Fruit fly (Drosophila melanogaster) whole organism, embryonic: Measurements from ENCODE around the gene mia.

ENCODE experiments used
- Antp ChIP-seq: fragments of 200-800 bp; sonication (Bioruptor generic); optimal IDR thresholded peaks from 3 replicates; lab custom pipeline; 2016; ENCODE audit warnings: missing biosample characterization, missing genetic modification characterization
- Atf3 ChIP-seq: fragments of 200-800 bp; sonication (Bioruptor generic); optimal IDR thresholded peaks from 3 replicates; lab custom pipeline; 2016; ENCODE audit warnings: missing biosample characterization, missing genetic modification characterization
- Awh ChIP-seq: fragments of 200-800 bp; sonication (Bioruptor generic); IDR thresholded peaks from 2 replicates; pipeline ENCODE4, ENCODE4 v1.3.6; 2022; ENCODE audit warnings: missing biosample characterization, missing genetic modification characterization
- BEAF-32 ChIP-seq: fragments of 200-800 bp; sonication (Bioruptor generic); optimal IDR thresholded peaks from 3 replicates; lab custom pipeline; 2017; ENCODE audit warnings: missing biosample characterization, missing genetic modification characterization, mild to moderate bottlenecking, moderate library complexity, missing genetic modification reagents
- CG10431 ChIP-seq: fragments of 200-800 bp; sonication (Bioruptor generic); optimal IDR thresholded peaks from 3 replicates; lab custom pipeline; 2018; ENCODE audit warnings: missing biosample characterization, mild to moderate bottlenecking, missing genetic modification characterization
- CG13287 ChIP-seq: fragments of 200-800 bp; sonication (Bioruptor generic); IDR thresholded peaks from 2 replicates; pipeline ENCODE4 v1.3.6; 2022; ENCODE audit warnings: missing biosample characterization, missing genetic modification characterization; ENCODE audit not compliant: partially characterized antibody
- CG15011 ChIP-seq: fragments of 200-800 bp; sonication (Bioruptor generic); optimal IDR thresholded peaks from 3 replicates; lab custom pipeline; 2018; ENCODE audit warnings: missing biosample characterization, mild to moderate bottlenecking, missing genetic modification characterization
- CG18476 ChIP-seq: fragments of 200-800 bp; sonication (Bioruptor generic); optimal IDR thresholded peaks from 2 replicates; lab custom pipeline; 2016; ENCODE audit warnings: missing biosample characterization, mild to moderate bottlenecking, missing genetic modification characterization
- CG2199 ChIP-seq: fragments of 200-800 bp; sonication (Bioruptor generic); IDR thresholded peaks from 3 replicates; pipeline ENCODE4 v1.3.6; 2022; ENCODE audit warnings: missing biosample characterization, missing genetic modification characterization
- CG3407 ChIP-seq: fragments of 200-800 bp; sonication (Bioruptor generic); optimal IDR thresholded peaks from 2 replicates; lab custom pipeline; 2018; ENCODE audit warnings: missing biosample characterization, mild to moderate bottlenecking, missing genetic modification characterization
- CG34376 ChIP-seq: fragments of 200-800 bp; sonication (Bioruptor generic); optimal IDR thresholded peaks from 2 replicates; lab custom pipeline; 2018; ENCODE audit warnings: missing biosample characterization, mild to moderate bottlenecking, missing genetic modification characterization
- CG3726 ChIP-seq: fragments of 200-800 bp; sonication (Bioruptor generic); IDR thresholded peaks from 3 replicates; pipeline ENCODE4, ENCODE4 v1.3.6; 2022; ENCODE audit warnings: missing biosample characterization, missing genetic modification characterization
- CG4282 ChIP-seq: fragments of 200-800 bp; sonication (Bioruptor generic); optimal IDR thresholded peaks from 2 replicates; lab custom pipeline; 2016; ENCODE audit warnings: missing biosample characterization, missing genetic modification characterization
- CG4617 ChIP-seq: fragments of 200-800 bp; sonication (Bioruptor generic); optimal IDR thresholded peaks from 3 replicates; lab custom pipeline; 2016; ENCODE audit warnings: missing biosample characterization, missing genetic modification characterization, borderline replicate concordance
- CG7271 ChIP-seq: fragments of 200-800 bp; sonication (Bioruptor generic); optimal IDR thresholded peaks from 2 replicates; lab custom pipeline; 2018; ENCODE audit warnings: missing biosample characterization, mild to moderate bottlenecking, missing genetic modification characterization, moderate library complexity
- Dip2 ChIP-seq: fragments of 200-800 bp; sonication (Bioruptor generic); IDR thresholded peaks from 2 replicates; pipeline ENCODE4 v1.3.6; 2022; ENCODE audit warnings: missing biosample characterization, missing genetic modification characterization
- Dll ChIP-seq: fragments of 200-800 bp; sonication (Bioruptor generic); IDR thresholded peaks from 4 replicates; pipeline ENCODE4 v1.3.6; 2022; ENCODE audit warnings: missing biosample characterization, missing genetic modification characterization; ENCODE audit not compliant: partially characterized antibody
- Dp ChIP-seq: fragments of 200-800 bp; sonication (Bioruptor generic); optimal IDR thresholded peaks from 2 replicates; lab custom pipeline; 2018; ENCODE audit warnings: missing biosample characterization, mild to moderate bottlenecking, missing genetic modification characterization, moderate library complexity
- E2f2 ChIP-seq: fragments of 200-800 bp; sonication (Bioruptor generic); IDR thresholded peaks from 2 replicates; pipeline ENCODE4 v1.3.6; 2022; ENCODE audit warnings: missing biosample characterization, missing genetic modification characterization
- Gsc ChIP-seq: fragments of 200-800 bp; sonication (Bioruptor generic); IDR thresholded peaks from 2 replicates; pipeline ENCODE4 v1.3.6; 2022; ENCODE audit warnings: missing biosample characterization, missing genetic modification characterization
- HLH54F ChIP-seq: fragments of 200-800 bp; sonication (Bioruptor generic); optimal IDR thresholded peaks from 3 replicates; lab custom pipeline; 2016; ENCODE audit warnings: missing biosample characterization, missing genetic modification characterization
- HmgZ ChIP-seq: fragments of 200-800 bp; sonication (Bioruptor generic); optimal IDR thresholded peaks from 2 replicates; lab custom pipeline; 2018; ENCODE audit warnings: missing biosample characterization, mild to moderate bottlenecking, missing genetic modification characterization
- Lim3 ChIP-seq: fragments of 200-800 bp; sonication (Bioruptor generic); IDR thresholded peaks from 2 replicates; pipeline ENCODE4 v1.3.6; 2022; ENCODE audit warnings: missing biosample characterization, missing genetic modification characterization
- MBD-R2 ChIP-seq: fragments of 200-800 bp; sonication (Bioruptor generic); IDR thresholded peaks from 2 replicates; pipeline ENCODE4 v1.3.6; 2022; ENCODE audit warnings: missing biosample characterization, missing genetic modification characterization
- Med ChIP-seq: fragments of 200-800 bp; sonication (Bioruptor generic); peaks from one replicate; lab custom pipeline; 2016; ENCODE audit warnings: missing biosample characterization, missing genetic modification characterization, mild to moderate bottlenecking, inconsistent platforms, moderate library complexity
- Meics ChIP-seq: fragments of 200-800 bp; sonication (Bioruptor generic); optimal IDR thresholded peaks from 2 replicates; lab custom pipeline; 2017; ENCODE audit warnings: missing biosample characterization, mild to moderate bottlenecking, missing genetic modification characterization
- Myb ChIP-seq: fragments of 200-800 bp; sonication (Bioruptor generic); optimal IDR thresholded peaks from 2 replicates; lab custom pipeline; 2016; ENCODE audit warnings: missing biosample characterization, missing genetic modification characterization
- NK7.1 ChIP-seq: fragments of 200-800 bp; sonication (Bioruptor generic); optimal IDR thresholded peaks from 3 replicates; lab custom pipeline; 2016; ENCODE audit warnings: missing biosample characterization, missing genetic modification characterization
- NfI ChIP-seq: fragments of 200-800 bp; sonication (Bioruptor generic); optimal IDR thresholded peaks from 3 replicates; lab custom pipeline; 2018; ENCODE audit warnings: missing biosample characterization, mild to moderate bottlenecking, missing genetic modification characterization, moderate library complexity
- Sry-β ChIP-seq: fragments of 200-800 bp; sonication (Bioruptor generic); optimal IDR thresholded peaks from 2 replicates; lab custom pipeline; 2018; ENCODE audit warnings: missing biosample characterization, mild to moderate bottlenecking, missing genetic modification characterization, moderate library complexity
- Sry-δ ChIP-seq: fragments of 200-800 bp; sonication (Bioruptor generic); optimal IDR thresholded peaks from 2 replicates; lab custom pipeline; 2016; ENCODE audit warnings: missing biosample characterization, missing genetic modification characterization
- Taf1 ChIP-seq: fragments of 200-800 bp; sonication (Bioruptor generic); IDR thresholded peaks from 2 replicates; pipeline ENCODE4 v1.3.6; 2022; ENCODE audit warnings: missing biosample characterization, missing genetic modification characterization
- Xrp1 ChIP-seq: fragments of 200-800 bp; sonication (Bioruptor generic); IDR thresholded peaks from 2 replicates; pipeline ENCODE4 v1.3.6; 2022; ENCODE audit warnings: missing biosample characterization, missing genetic modification characterization
- YL-1 ChIP-seq: fragments of 200-800 bp; sonication (Bioruptor generic); optimal IDR thresholded peaks from 3 replicates; lab custom pipeline; 2017; ENCODE audit warnings: missing biosample characterization, mild to moderate bottlenecking, missing genetic modification characterization
- ab ChIP-seq: fragments of 200-800 bp; sonication (Bioruptor generic); optimal IDR thresholded peaks from 2 replicates; lab custom pipeline; 2016; ENCODE audit warnings: missing biosample characterization, missing genetic modification characterization
- amos ChIP-seq: fragments of 200-800 bp; sonication (Bioruptor generic); IDR thresholded peaks from 2 replicates; pipeline ENCODE4 v1.3.6; 2022; ENCODE audit warnings: missing biosample characterization, missing genetic modification characterization; ENCODE audit not compliant: partially characterized antibody
- az2 ChIP-seq: fragments of 200-800 bp; sonication (Bioruptor generic); optimal IDR thresholded peaks from 3 replicates; lab custom pipeline; 2016; ENCODE audit warnings: missing biosample characterization, missing genetic modification characterization
- bbx ChIP-seq: fragments of 200-800 bp; sonication (Bioruptor generic); IDR thresholded peaks from 2 replicates; pipeline ENCODE4 v1.3.6; 2022; ENCODE audit warnings: missing biosample characterization, missing genetic modification characterization; ENCODE audit not compliant: partially characterized antibody
- bcd ChIP-seq: fragments of 200-800 bp; sonication (Bioruptor generic); optimal IDR thresholded peaks from 2 replicates; lab custom pipeline; 2017; ENCODE audit warnings: missing biosample characterization, mild to moderate bottlenecking, missing genetic modification characterization
- disco-r ChIP-seq: fragments of 200-800 bp; sonication (Bioruptor generic); optimal IDR thresholded peaks from 2 replicates; lab custom pipeline; 2016; ENCODE audit warnings: missing biosample characterization, missing genetic modification characterization
- ewg ChIP-seq: fragments of 200-800 bp; sonication (Bioruptor generic); optimal IDR thresholded peaks from 3 replicates; lab custom pipeline; 2017; ENCODE audit warnings: mild to moderate bottlenecking, missing biosample characterization, missing genetic modification reagents, missing genetic modification characterization
- gfzf ChIP-seq: fragments of 200-800 bp; sonication (Bioruptor generic); optimal IDR thresholded peaks from 2 replicates; lab custom pipeline; 2016; ENCODE audit warnings: missing biosample characterization, mild to moderate bottlenecking, missing genetic modification characterization, moderate library complexity
- lab ChIP-seq: fragments of 200-800 bp; sonication (Bioruptor generic); optimal IDR thresholded peaks from 3 replicates; lab custom pipeline; 2017; ENCODE audit warnings: missing biosample characterization, missing genetic modification characterization, mild to moderate bottlenecking, moderate library complexity, missing genetic modification reagents
- lola ChIP-seq, 3 experiments: fragments of >200 bp in 2 of 3; fragments of 200-800 bp in 1 of 3; sonication (Bioruptor generic) in 1 of 3; optimal IDR thresholded peaks; 2 replicates each; lab custom pipeline; 2017 to 2019; ENCODE audit warnings: missing biosample characterization in 3 of 3, missing genetic modification characterization in 3 of 3, mild to moderate bottlenecking in 1 of 3, moderate library complexity in 1 of 3
- nau ChIP-seq: fragments of 200-800 bp; sonication (Bioruptor generic); optimal IDR thresholded peaks from 3 replicates; lab custom pipeline; 2017; ENCODE audit warnings: missing biosample characterization, mild to moderate bottlenecking, missing genetic modification characterization, missing genetic modification reagents
- odd ChIP-seq: fragments of 200-800 bp; sonication (Bioruptor generic); optimal IDR thresholded peaks from 2 replicates; lab custom pipeline; 2017; ENCODE audit warnings: missing biosample characterization, mild to moderate bottlenecking, missing genetic modification characterization
- pzg ChIP-seq: fragments of 200-800 bp; sonication (Bioruptor generic); optimal IDR thresholded peaks from 3 replicates; lab custom pipeline; 2018; ENCODE audit warnings: missing biosample characterization, mild to moderate bottlenecking, missing genetic modification characterization, moderate library complexity
- rib ChIP-seq: fragments of 200-800 bp; sonication (Bioruptor generic); IDR thresholded peaks from 2 replicates; pipeline ENCODE4 v1.3.6; 2022; ENCODE audit warnings: missing biosample characterization, missing genetic modification characterization
- row ChIP-seq: fragments of 200-800 bp; sonication (Bioruptor generic); IDR thresholded peaks from 3 replicates; pipeline ENCODE4 v1.3.6; 2022; ENCODE audit warnings: missing biosample characterization, missing genetic modification characterization
- z ChIP-seq: fragments of 200-800 bp; sonication (Bioruptor generic); IDR thresholded peaks from 3 replicates; pipeline ENCODE4 v1.3.6; 2022; ENCODE audit warnings: missing biosample characterization, missing genetic modification characterization

The mia gene

DNA sequence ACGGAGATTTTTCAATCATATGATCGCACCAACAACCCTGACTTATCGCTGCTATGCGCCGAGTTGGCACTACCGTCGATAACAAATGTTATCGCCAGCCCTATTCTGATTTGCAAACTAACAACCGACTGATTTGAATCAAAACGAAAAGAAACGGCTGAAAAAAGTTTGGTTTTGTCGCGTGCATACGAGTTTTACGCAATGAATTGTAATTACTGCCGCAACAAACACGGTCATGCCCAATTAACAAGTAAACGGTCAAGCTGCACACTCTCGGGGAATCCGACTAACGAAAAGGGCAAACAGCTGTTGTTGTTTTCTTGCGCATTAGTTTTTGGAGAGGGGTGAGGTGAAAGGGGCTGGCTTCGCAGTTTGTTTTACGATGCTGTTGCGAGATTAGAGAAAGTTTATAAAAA, 13.8 kb upstream of the mia start, which contains the start of the genes CG14671 and CG12746 (continued):
- TF ChIP-seq CG18476 (GFP tag; lab: Kevin White, UChicago) (no peak), row (GFP tag; lab: Robert Waterston, UW) (0 out of 3 replicates have a peak, but pooled peaks have one; percentile 17), Sry-δ (GFP tag; lab: Kevin White, UChicago) (peak; percentile 4), Xrp1 (GFP tag; lab: Robert Waterston, UW) (no peak), HLH54F (no peak), CG3407 (no peak), CG13287 (GFP tag; lab: Robert Waterston, UW) (peak; percentile 53), ab (GFP tag; lab: Kevin White, UChicago) (no peak), ewg (peak; percentile 46), Dip2 (GFP tag; lab: Robert Waterston, UW) (no peak), HmgZ (tag; lab: Kevin White, UChicago) (peak; percentile 34), NfI (GFP tag; lab: Kevin White, UChicago) (no peak), lola (GFP tag; optimal IDR thresholded peaks at IDR 0.05; lab: Kevin White, UChicago) (no peak), Taf1 (no peak), Lim3 (GFP tag; lab: Robert Waterston, UW) (no peak), nau (GFP tag; lab: Kevin White, UChicago) (no peak), bcd (no peak), lab (GFP tag; lab: Kevin White, UChicago) (no peak), CG7271 (no peak), CG2199 (GFP tag; lab: Robert Waterston, UW) (no peak), bbx (GFP tag; lab: Robert Waterston, UW) (peak; percentile 29; the same call in 1 of the 2 replicates), CG34376 (GFP tag; lab: Kevin White, UChicago) (peak; percentile 31), z (GFP tag; lab: Robert Waterston, UW) (no peak)

DNA sequence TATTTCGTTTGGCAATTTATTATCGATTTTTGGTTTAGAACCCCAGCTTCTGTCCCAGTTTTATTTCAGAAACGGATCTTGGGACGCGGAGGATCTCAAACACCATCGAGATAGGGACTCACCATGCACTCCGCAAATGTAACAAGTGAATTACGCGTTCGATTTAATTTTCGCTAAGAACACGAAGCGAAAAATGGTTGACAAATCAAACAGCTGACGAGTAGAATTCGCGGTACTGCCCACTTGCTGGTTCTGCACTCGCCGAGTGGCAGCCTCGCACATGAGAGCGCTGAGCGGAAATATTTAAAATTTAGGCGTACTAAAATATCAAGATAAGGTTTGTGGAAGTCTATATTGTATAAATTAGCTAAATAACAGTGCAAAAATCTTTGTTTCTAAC, 12.5 kb upstream of the mia start, which contains the start of gene Pi4KIIalpha:
Gene Pi4KIIalpha, minus strand, starts transcription at position 233 of the 400 bp plus-strand sequence.
- TF ChIP-seq Dll, result peak; percentile 26; the same call in 1 of the 4 replicates
- TF ChIP-seq odd, result no peak
- TF ChIP-seq rib (GFP tag; lab: Robert Waterston, UW), result peak; percentile 80
- no peak for TF ChIP-seq CG4282 (GFP tag; lab: Kevin White, UChicago)
- TF ChIP-seq az2 (GFP tag; lab: Kevin White, UChicago), result no peak
- TF ChIP-seq CG13287 (GFP tag; lab: Robert Waterston, UW), result peak; percentile 54
- TF ChIP-seq Awh (GFP tag; lab: Robert Waterston, UW), result no peak
- TF ChIP-seq BEAF-32 (GFP tag; lab: Kevin White, UChicago), result peak; percentile 28
- peak; percentile 9 for TF ChIP-seq gfzf (GFP tag; lab: Kevin White, UChicago)
- TF ChIP-seq pzg (GFP tag; lab: Kevin White, UChicago), result peak; percentile 69
- no peak for TF ChIP-seq CG15011
- TF ChIP-seq disco-r, result peak; percentile 23
- TF ChIP-seq E2f2 (GFP tag; lab: Robert Waterston, UW), result peak; percentile 93
- peak; percentile 47 for TF ChIP-seq CG4617 (GFP tag; lab: Kevin White, UChicago)
- TF ChIP-seq Med (GFP tag; lab: Kevin White, UChicago), result no peak
- TF ChIP-seq CG3726 (GFP tag; lab: Robert Waterston, UW), result no peak
- TF ChIP-seq YL-1, result peak; percentile 14
- TF ChIP-seq Gsc (GFP tag; lab: Robert Waterston, UW), result no peak
- TF ChIP-seq Sry-δ (GFP tag; lab: Kevin White, UChicago), result peak; percentile 12
- no peak for TF ChIP-seq Xrp1 (GFP tag; lab: Robert Waterston, UW)
- peak; percentile 89 for TF ChIP-seq Dp (GFP tag; lab: Kevin White, UChicago)
- no peak for TF ChIP-seq Meics (GFP tag; lab: Kevin White, UChicago)
- no peak for TF ChIP-seq NK7.1 (GFP tag; lab: Kevin White, UChicago)
- TF ChIP-seq MBD-R2 (GFP tag; lab: Robert Waterston, UW), result peak; percentile 84
- no peak for TF ChIP-seq CG10431 (GFP tag; lab: Kevin White, UChicago)
- peak; percentile 10 for TF ChIP-seq Myb
- TF ChIP-seq Antp (GFP tag; lab: Kevin White, UChicago), result no peak
- TF ChIP-seq amos (GFP tag; lab: Robert Waterston, UW), result peak; percentile 25; the same call in 1 of the 2 replicates
- TF ChIP-seq Sry-β (GFP tag; lab: Kevin White, UChicago), result peak; percentile 32
- no peak for TF ChIP-seq Atf3 (GFP tag; lab: Kevin White, UChicago)
